Fruit fly (Drosophila melanogaster): ENCODE measurements around the gene xit.

Gene xit

dm6 chrX:6794826-6795225 is 26.0 kb upstream of the xit start (continued):
- TF ChIP-seq CG30403 (GFP tag; optimal IDR thresholded peaks at IDR 0.05), result no peak
- no peak for TF ChIP-seq CG8944 (GFP tag; optimal IDR thresholded peaks at IDR 0.05)
- no peak for TF ChIP-seq CG13123 (GFP tag; optimal IDR thresholded peaks at IDR 0.05)
- no peak for TF ChIP-seq CG11456 (GFP tag; IDR thresholded peaks at IDR 0.05)
- TF ChIP-seq CG34422 (GFP tag; IDR thresholded peaks at IDR 0.05), result no peak
- no peak for TF ChIP-seq cas (GFP tag; IDR thresholded peaks at IDR 0.05)
- TF ChIP-seq fu2 (GFP tag; optimal IDR thresholded peaks at IDR 0.05), result no peak
- no peak for TF ChIP-seq disco-r (GFP tag; optimal IDR thresholded peaks at IDR 0.05)
- TF ChIP-seq HLH4C (GFP tag; IDR thresholded peaks at IDR 0.05; ENCODE audit: partially characterized antibody), result no peak
- no peak for TF ChIP-seq CG13424 (tag; optimal IDR thresholded peaks at IDR 0.05)
- no peak for TF ChIP-seq crp (GFP tag; optimal IDR thresholded peaks at IDR 0.05)
- TF ChIP-seq ham (GFP tag; IDR thresholded peaks at IDR 0.05), result no peak
- TF ChIP-seq cg (GFP tag; optimal IDR thresholded peaks at IDR 0.05), result no peak
- no peak for TF ChIP-seq CG32772 (GFP tag; IDR thresholded peaks at IDR 0.05)
- TF ChIP-seq Awh (GFP tag; IDR thresholded peaks at IDR 0.05), result peak; percentile 50; the same call in 1 of the 2 replicates
- TF ChIP-seq ato (GFP tag; IDR thresholded peaks at IDR 0.05; ENCODE audit: partially characterized antibody), result no peak
- TF ChIP-seq H2.0 (GFP tag; IDR thresholded peaks at IDR 0.05), result peak; percentile 27; the same call in 1 of the 2 replicates
- peak; percentile 79 for TF ChIP-seq sr (GFP tag; IDR thresholded peaks at IDR 0.05)
- TF ChIP-seq CG18764 (GFP tag; optimal IDR thresholded peaks at IDR 0.05), result no peak
- no peak for TF ChIP-seq tx (GFP tag; optimal IDR thresholded peaks at IDR 0.05)
- no peak for TF ChIP-seq CG10543 (GFP tag; optimal IDR thresholded peaks at IDR 0.05)
- TF ChIP-seq Sry-β (GFP tag; optimal IDR thresholded peaks at IDR 0.05), result no peak
- TF ChIP-seq CG8089 (GFP tag; optimal IDR thresholded peaks at IDR 0.05), result no peak
- TF ChIP-seq CG2120 (GFP tag; optimal IDR thresholded peaks at IDR 0.05), result no peak
- TF ChIP-seq B-H1 (GFP tag; IDR thresholded peaks at IDR 0.05), result peak; percentile 13; the same call in 1 of the 3 replicates
- no peak for TF ChIP-seq ara (GFP tag; IDR thresholded peaks at IDR 0.05)
- TF ChIP-seq caup (GFP tag; optimal IDR thresholded peaks at IDR 0.05; ENCODE audit: severe bottlenecking), result no peak
- no peak for TF ChIP-seq CG7987 (GFP tag; optimal IDR thresholded peaks at IDR 0.05)
- peak; percentile 43 for TF ChIP-seq CG17359 (tag; optimal IDR thresholded peaks at IDR 0.05)
- no peak for TF ChIP-seq CG18619 (GFP tag; optimal IDR thresholded peaks at IDR 0.05)
- TF ChIP-seq pnt (GFP tag; optimal IDR thresholded peaks at IDR 0.05), result no peak
- TF ChIP-seq CG17829 (tag; optimal IDR thresholded peaks at IDR 0.05), result no peak
- no peak for TF ChIP-seq CG15696 (tag; optimal IDR thresholded peaks at IDR 0.05)
- TF ChIP-seq exex (tag; optimal IDR thresholded peaks at IDR 0.05), result no peak
- no peak for TF ChIP-seq abd-A (tag; optimal IDR thresholded peaks at IDR 0.05)
- TF ChIP-seq CG14667 (GFP tag; IDR thresholded peaks at IDR 0.05), result no peak
- TF ChIP-seq Elba2 (GFP tag; optimal IDR thresholded peaks at IDR 0.05), result no peak
- TF ChIP-seq CG33213 (GFP tag; optimal IDR thresholded peaks at IDR 0.05), result no peak
- no peak for TF ChIP-seq gsb (GFP tag; IDR thresholded peaks at IDR 0.05)
- TF ChIP-seq Tbp (GFP tag; optimal IDR thresholded peaks at IDR 0.05), result no peak
- 0 out of 2 replicates have a peak, but pooled peaks have one; percentile 28 for TF ChIP-seq Ada2b (GFP tag; IDR thresholded peaks at IDR 0.05)
- no peak for TF ChIP-seq CG13775 (GFP tag; optimal IDR thresholded peaks at IDR 0.05)
- TF ChIP-seq CG31441 (GFP tag; IDR thresholded peaks at IDR 0.05), result no peak
- no peak for TF ChIP-seq CG12155 (GFP tag; optimal IDR thresholded peaks at IDR 0.05)
- TF ChIP-seq Ets97D (GFP tag; optimal IDR thresholded peaks at IDR 0.05), result no peak
- TF ChIP-seq Mrtf (GFP tag; IDR thresholded peaks at IDR 0.05), result no peak
- no peak for TF ChIP-seq Adf1 (GFP tag; IDR thresholded peaks at IDR 0.05)
- no peak for TF ChIP-seq CG16815 (GFP tag; optimal IDR thresholded peaks at IDR 0.05)
- no peak for TF ChIP-seq CG1832 (GFP tag; optimal IDR thresholded peaks at IDR 0.05)
- no peak for TF ChIP-seq Eip74EF (GFP tag; optimal IDR thresholded peaks at IDR 0.05)
- no peak for TF ChIP-seq CG11560 (tag; IDR thresholded peaks at IDR 0.05)
- no peak for TF ChIP-seq CG18011 (GFP tag; optimal IDR thresholded peaks at IDR 0.05)
